Worm (Caenorhabditis elegans): ENCODE measurements around the gene M151.2.

M151.2 gene

DNA sequence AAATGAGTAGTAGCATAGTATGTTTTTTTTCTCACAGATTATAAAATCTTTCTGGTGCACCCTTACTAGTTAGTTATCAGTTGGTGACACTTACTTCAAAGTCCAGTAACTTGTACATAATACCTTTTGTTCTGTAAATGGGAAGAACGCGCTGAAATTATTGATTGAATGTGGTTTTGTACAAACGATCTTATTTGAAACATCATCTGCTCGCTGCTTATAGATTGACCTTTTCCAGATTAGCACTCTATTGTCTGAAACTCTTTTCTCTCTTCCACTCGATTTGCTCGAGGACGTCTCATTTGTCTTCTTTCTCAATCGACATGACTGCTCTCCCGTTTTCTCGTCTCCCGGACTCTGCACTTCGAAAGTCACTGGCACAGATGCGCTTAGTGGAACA is 16.2 kb downstream of the M151.2 start, which contains the start of gene fbxb-33:
fbxb-33 (plus strand) TSS at position 301 of the 400 bp plus-strand sequence.
- TF ChIP-seq sem-4 (tag; optimal IDR thresholded peaks at IDR 0.05) (no peak), lin-11 (tag; optimal IDR thresholded peaks at IDR 0.05) (no peak), R02D3.7 (tag; optimal IDR thresholded peaks at IDR 0.05) (no peak), unc-55 (GFP tag; optimal IDR thresholded peaks at IDR 0.05) (no peak)

- TF ChIP-seq blmp-1 (tag; optimal IDR thresholded peaks at IDR 0.05; ENCODE audit: insufficient read depth) (no peak), unc-62 (GFP tag; optimal IDR thresholded peaks at IDR 0.05) (no peak), sem-4 (tag; optimal IDR thresholded peaks at IDR 0.05) (no peak), ceh-82 (tag; optimal IDR thresholded peaks at IDR 0.05) (no peak), R02D3.7 (tag; optimal IDR thresholded peaks at IDR 0.05) (no peak), snpc-4 (tag; optimal IDR thresholded peaks at IDR 0.05) (no peak), lin-13 (GFP tag; optimal IDR thresholded peaks at IDR 0.05) (no peak), nhr-11 (tag; optimal IDR thresholded peaks at IDR 0.05) (no peak), nhr-10 (tag; optimal IDR thresholded peaks at IDR 0.05) (no peak), lsy-2 (tag; optimal IDR thresholded peaks at IDR 0.05) (no peak), unc-55 (GFP tag; optimal IDR thresholded peaks at IDR 0.05) (no peak), mdl-1 (tag; optimal IDR thresholded peaks at IDR 0.05) (no peak), peb-1 (tag; optimal IDR thresholded peaks at IDR 0.05) (no peak), ztf-11 (tag; optimal IDR thresholded peaks at IDR 0.05) (no peak), crh-2 (tag; optimal IDR thresholded peaks at IDR 0.05) (no peak), nhr-21 (tag; optimal IDR thresholded peaks at IDR 0.05) (no peak), dmd-4 (tag; optimal IDR thresholded peaks at IDR 0.05) (no peak), aly-2 (tag; optimal IDR thresholded peaks at IDR 0.05) (no peak), mab-5 (tag; optimal IDR thresholded peaks at IDR 0.05) (no peak), egl-27 (tag; optimal IDR thresholded peaks at IDR 0.05) (no peak)
These were observed 24.5 kb downstream of the M151.2 start, which contains the start of gene F19B10.5 for ce11 chrII:3655378-3655777. Gene F19B10.5, plus strand, starts transcription at chrII:3655678.

ce11 chrII:3659776-3660175 is 28.9 kb downstream of the M151.2 start, which contains the start of gene F19B10.4:
Gene F19B10.4, plus strand, starts transcription at chrII:3660076.
- TF ChIP-seq ztf-4 (tag; optimal IDR thresholded peaks at IDR 0.05) (no peak), lin-11 (tag; optimal IDR thresholded peaks at IDR 0.05) (no peak)

DNA sequence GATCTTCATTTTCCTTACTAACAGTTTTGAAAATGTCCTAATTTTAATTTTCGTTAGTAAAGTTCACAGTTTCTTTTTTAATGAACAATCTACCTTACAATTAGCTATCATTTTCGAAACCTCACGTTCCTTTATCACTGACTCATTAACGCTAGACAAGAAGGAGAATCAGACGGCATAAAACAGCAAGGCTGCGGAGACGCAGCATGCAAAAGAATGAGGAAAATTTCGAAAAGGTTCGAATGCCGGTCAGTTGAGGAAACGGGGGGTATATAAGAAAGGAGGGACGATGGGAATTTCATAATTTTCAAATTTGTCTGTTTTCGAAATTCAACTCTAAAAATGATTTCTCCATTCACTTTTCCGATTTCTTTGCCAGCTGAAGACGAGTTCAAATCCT is 31.0 kb downstream of the M151.2 start, which contains the start of gene F19B10.13:
F19B10.13 (plus strand) TSS at position 343 of the 400 bp plus-strand sequence.
- TF ChIP-seq F13H6.1 (tag; optimal IDR thresholded peaks at IDR 0.05) (no peak), gmeb-1 (tag; optimal IDR thresholded peaks at IDR 0.05) (peak; percentile 17), nhr-23 (tag; optimal IDR thresholded peaks at IDR 0.05) (no peak), ceh-16 (tag; optimal IDR thresholded peaks at IDR 0.05) (no peak), fos-1 (tag; optimal IDR thresholded peaks at IDR 0.05) (peak; percentile 95), unc-55 (GFP tag; optimal IDR thresholded peaks at IDR 0.05) (peak; percentile 53), C34F6.9 (tag; optimal IDR thresholded peaks at IDR 0.05) (peak; percentile 84)

DNA sequence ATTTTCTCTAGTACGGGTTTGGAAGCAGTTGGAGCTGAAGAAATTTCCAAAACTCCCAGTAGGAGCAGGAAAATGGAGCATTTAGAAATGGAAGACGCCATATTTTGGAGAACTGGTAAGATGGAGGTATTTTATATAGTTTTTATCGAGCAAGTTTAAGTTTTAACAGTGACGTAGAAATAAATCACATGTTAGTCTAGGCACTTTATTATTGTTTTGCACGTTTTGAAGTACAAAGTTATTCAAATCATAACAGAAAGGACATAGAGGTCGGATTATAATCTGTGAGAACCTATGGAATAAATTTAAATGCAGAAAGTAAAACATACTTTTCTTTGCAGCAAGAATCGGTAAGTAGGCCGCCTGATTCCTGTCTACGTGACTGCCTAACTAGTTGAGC is 32.9 kb downstream of the M151.2 start, which contains the start of gene F19B10.6:
F19B10.6 (minus strand) TSS at position 101 of the 400 bp plus-strand sequence.
- TF ChIP-seq alr-1 (tag; optimal IDR thresholded peaks at IDR 0.05) (no peak), nhr-25 (tag; optimal IDR thresholded peaks at IDR 0.05) (no peak)

ce11 chrII:3664470-3664869 is 33.6 kb downstream of the M151.2 start, which contains the start of gene F19B10.3:
Gene F19B10.3, plus strand, starts transcription at chrII:3664770.
- TF ChIP-seq lsy-2 (tag; optimal IDR thresholded peaks at IDR 0.05) (no peak), C34F6.9 (tag; optimal IDR thresholded peaks at IDR 0.05) (no peak)

DNA sequence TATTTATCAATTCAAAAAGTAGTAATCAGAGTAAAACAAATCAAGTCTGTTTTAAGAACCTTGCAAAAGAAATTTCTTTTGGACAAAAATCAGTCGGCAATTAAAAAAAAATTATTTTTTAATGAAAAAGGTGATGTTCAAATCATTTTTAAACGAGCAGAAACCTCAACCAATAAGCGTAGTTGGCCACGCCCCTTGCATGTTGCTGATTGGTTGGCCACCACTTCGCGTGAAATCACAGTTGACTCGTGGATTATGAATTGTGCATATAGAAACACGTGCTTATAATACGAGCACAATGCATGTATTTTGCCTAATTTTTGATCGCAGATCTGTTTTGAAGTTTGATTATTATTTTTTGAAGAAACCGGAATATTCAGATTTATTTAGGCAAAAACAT is 34.3 kb downstream of the M151.2 start:
- TF ChIP-seq unc-62 (GFP tag; optimal IDR thresholded peaks at IDR 0.05) (no peak), peb-1 (tag; optimal IDR thresholded peaks at IDR 0.05) (no peak), ZK546.5 (tag; optimal IDR thresholded peaks at IDR 0.05) (no peak), nhr-237 (tag; optimal IDR thresholded peaks at IDR 0.05) (no peak), F13H6.1 (tag; optimal IDR thresholded peaks at IDR 0.05) (no peak), nhr-23 (tag; optimal IDR thresholded peaks at IDR 0.05) (no peak), ztf-1 (GFP tag; conservative IDR thresholded peaks at IDR 0.05) (no peak), nhr-21 (tag; optimal IDR thresholded peaks at IDR 0.05) (no peak), alr-1 (tag; optimal IDR thresholded peaks at IDR 0.05) (no peak)
